Worm (Caenorhabditis elegans): ENCODE data around the gene col-42.

The col-42 gene

ce11 chrV:18636248-18636647, 2.0 kb upstream of the col-42 start, which contains the start of gene egas-3:
egas-3 (minus strand) TSS chrV:18636348.
- TF ChIP-seq R02D3.7 (tag; optimal IDR thresholded peaks at IDR 0.05): no peak
- TF ChIP-seq nhr-10 (tag; optimal IDR thresholded peaks at IDR 0.05): no peak

ce11 chrV:18637544-18638366, 529 bp upstream of the col-42 start:
- TF ChIP-seq nhr-25 (tag; optimal IDR thresholded peaks at IDR 0.05) (peak; percentile 36), nhr-21 (tag; optimal IDR thresholded peaks at IDR 0.05) (peak; percentile 6), egl-27 (tag; optimal IDR thresholded peaks at IDR 0.05) (no peak), R02D3.7 (tag; optimal IDR thresholded peaks at IDR 0.05) (no peak), lsy-2 (tag; optimal IDR thresholded peaks at IDR 0.05) (no peak), lin-11 (tag; optimal IDR thresholded peaks at IDR 0.05) (no peak), gmeb-1 (tag; optimal IDR thresholded peaks at IDR 0.05) (peak; percentile 11), dmd-4 (tag; optimal IDR thresholded peaks at IDR 0.05) (no peak), ama-1 (optimal IDR thresholded peaks at IDR 0.05) (peak; percentile 69), sma-3 (GFP tag; optimal IDR thresholded peaks at IDR 0.05) (peak; percentile 58), nhr-237 (tag; optimal IDR thresholded peaks at IDR 0.05) (no peak), nhr-129 (tag; optimal IDR thresholded peaks at IDR 0.05) (peak; percentile 22)

ce11 chrV:18639074-18639473, 790 bp downstream of the col-42 start:
- TF ChIP-seq unc-62 (GFP tag; optimal IDR thresholded peaks at IDR 0.05): no peak
- no peak for TF ChIP-seq peb-1 (tag; optimal IDR thresholded peaks at IDR 0.05)
- TF ChIP-seq aly-2 (tag; optimal IDR thresholded peaks at IDR 0.05): no peak
- no peak for TF ChIP-seq C34F6.9 (tag; optimal IDR thresholded peaks at IDR 0.05)
- TF ChIP-seq sma-9 (GFP tag; optimal IDR thresholded peaks at IDR 0.05): no peak
- TF ChIP-seq sma-9 (tag; optimal IDR thresholded peaks at IDR 0.05): no peak
- TF ChIP-seq lin-39 (tag; optimal IDR thresholded peaks at IDR 0.05): no peak

DNA sequence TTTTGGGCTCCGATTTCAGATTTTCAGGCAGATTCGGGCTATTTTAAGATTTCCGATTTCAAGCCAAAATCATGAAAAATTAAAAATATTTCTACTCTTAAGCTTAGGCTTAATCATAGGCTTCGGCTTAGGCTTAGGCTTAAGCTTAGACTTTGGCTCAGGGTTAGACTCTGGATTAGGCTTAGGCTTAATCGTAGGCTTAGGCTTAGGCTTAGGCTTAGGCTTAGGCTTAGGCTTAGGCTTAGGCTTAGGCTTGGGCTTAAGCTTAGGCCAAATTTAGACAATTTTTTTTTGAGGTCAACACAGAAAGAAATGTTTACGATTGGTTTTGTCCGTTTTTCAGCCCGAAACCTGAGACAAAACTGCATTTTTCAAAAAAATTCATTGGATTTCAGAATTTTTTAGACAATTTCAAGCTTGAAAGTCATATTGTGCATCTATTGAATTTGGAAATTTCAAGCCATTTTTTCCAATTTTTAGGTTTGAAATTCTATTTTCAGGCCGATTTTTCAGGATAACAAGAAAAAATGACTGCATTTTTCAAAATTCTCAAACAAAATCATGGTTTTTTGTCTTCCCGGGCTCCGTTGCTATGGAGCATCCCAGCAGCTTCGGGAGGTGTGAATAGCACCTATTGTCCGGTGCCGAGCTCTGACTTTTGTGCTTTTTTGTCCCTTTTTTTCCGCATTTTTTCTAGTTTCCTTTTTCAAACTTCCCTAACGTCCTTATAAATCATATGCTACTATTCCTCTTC, 1.5 kb downstream of the col-42 start, which contains the start of gene egas-1:
Gene egas-1 (plus strand): TSS at position 704 of the 754 bp plus-strand sequence.
- TF ChIP-seq nhr-21 (tag; optimal IDR thresholded peaks at IDR 0.05) (peak; percentile 50), ztf-4 (tag; optimal IDR thresholded peaks at IDR 0.05) (peak; percentile 14), nhr-77 (tag; optimal IDR thresholded peaks at IDR 0.05) (no peak), ama-1 (optimal IDR thresholded peaks at IDR 0.05) (peak; percentile 83), Y55F3AM.14 (GFP tag; optimal IDR thresholded peaks at IDR 0.05) (no peak), lin-13 (GFP tag; optimal IDR thresholded peaks at IDR 0.05) (peak; percentile 23), sma-3 (GFP tag; optimal IDR thresholded peaks at IDR 0.05) (peak; percentile 58), nhr-12 (tag; optimal IDR thresholded peaks at IDR 0.05) (no peak), lsy-2 (tag; optimal IDR thresholded peaks at IDR 0.05) (peak in 1 of 2 experiments; percentile 1), lin-39 (tag; optimal IDR thresholded peaks at IDR 0.05) (no peak)

DNA sequence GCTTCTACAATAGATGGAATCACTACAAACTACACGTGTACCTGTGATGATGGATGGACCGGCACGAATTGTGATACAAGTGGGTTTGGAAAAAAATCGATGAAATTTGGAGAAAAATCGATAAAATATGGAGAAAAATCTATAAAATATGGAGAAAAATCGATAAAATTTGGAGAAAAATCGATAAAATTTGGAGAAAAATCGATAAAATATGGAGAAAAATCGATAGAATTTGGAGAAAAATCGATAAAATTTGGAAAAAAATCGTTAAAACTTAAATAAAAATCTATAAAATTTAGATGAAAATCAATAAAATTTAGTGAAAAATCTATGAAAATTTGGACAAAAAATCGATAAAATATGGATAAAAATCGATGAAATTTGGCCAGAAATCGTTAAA, 6.0 kb downstream of the col-42 start:
- TF ChIP-seq aly-2 (tag; optimal IDR thresholded peaks at IDR 0.05): no peak
- no peak for TF ChIP-seq sma-9 (GFP tag; optimal IDR thresholded peaks at IDR 0.05)
- TF ChIP-seq sma-9 (tag; optimal IDR thresholded peaks at IDR 0.05): no peak
- TF ChIP-seq zag-1 (tag; optimal IDR thresholded peaks at IDR 0.05): no peak
- TF ChIP-seq ama-1 (optimal IDR thresholded peaks at IDR 0.05): no peak
- TF ChIP-seq lin-11 (tag; optimal IDR thresholded peaks at IDR 0.05): no peak
- no peak for TF ChIP-seq alr-1 (tag; optimal IDR thresholded peaks at IDR 0.05)
- TF ChIP-seq lin-13 (GFP tag; optimal IDR thresholded peaks at IDR 0.05): no peak
- TF ChIP-seq ztf-1 (GFP tag; conservative IDR thresholded peaks at IDR 0.05): no peak
- TF ChIP-seq ceh-82 (tag; optimal IDR thresholded peaks at IDR 0.05): no peak
- TF ChIP-seq sma-3 (GFP tag; optimal IDR thresholded peaks at IDR 0.05): no peak
- TF ChIP-seq ZK546.5 (tag; optimal IDR thresholded peaks at IDR 0.05): no peak

ce11 chrV:18650043-18650442, 11.8 kb downstream of the col-42 start, which contains the start of gene egas-2:
egas-2 (plus strand) TSS chrV:18650343.
- TF ChIP-seq nhr-129 (tag; optimal IDR thresholded peaks at IDR 0.05) (no peak), ztf-1 (GFP tag; conservative IDR thresholded peaks at IDR 0.05) (no peak)
